Fruit fly (Drosophila melanogaster) whole organism, wandering third instar larva: ENCODE data around the gene sunz.

Experiments
- Abd-B ChIP-seq: fragments of >200 bp; optimal IDR thresholded peaks from 2 replicates; lab custom pipeline; 2017; ENCODE audit warnings: missing biosample characterization, missing genetic modification characterization
- CG32264 ChIP-seq: fragments of 200-800 bp; sonication (Bioruptor generic); optimal IDR thresholded peaks from 2 replicates; lab custom pipeline; 2016; ENCODE audit warnings: missing biosample characterization, missing genetic modification characterization
- CG9705 ChIP-seq: fragments of 200-800 bp; sonication (Bioruptor generic); optimal IDR thresholded peaks from 2 replicates; lab custom pipeline; 2018; ENCODE audit warnings: missing biosample characterization, mild to moderate bottlenecking, missing genetic modification characterization
- CrebA ChIP-seq: fragments of 200-800 bp; sonication (Bioruptor generic); optimal IDR thresholded peaks from 2 replicates; lab custom pipeline; 2016; ENCODE audit warnings: missing biosample characterization, mild to moderate bottlenecking, missing genetic modification characterization, borderline replicate concordance
- Dfd ChIP-seq: fragments of >200 bp; optimal IDR thresholded peaks from 2 replicates; lab custom pipeline; 2017; ENCODE audit warnings: missing biosample characterization, missing genetic modification characterization
- Dif ChIP-seq: fragments of 200-275, 200-300 bp; sonication (Bioruptor generic); optimal IDR thresholded peaks from 2 replicates; lab custom pipeline; 2018; ENCODE audit warnings: missing biosample characterization, missing genetic modification characterization; ENCODE audit not compliant: partially characterized antibody
- GATAd ChIP-seq: sonication (Bioruptor generic); optimal IDR thresholded peaks from 2 replicates; lab custom pipeline; 2016; ENCODE audit warnings: missing biosample characterization, missing genetic modification characterization
- HLH106 ChIP-seq: fragments of 200-800 bp; optimal IDR thresholded peaks from 3 replicates; lab custom pipeline; 2019; ENCODE audit warnings: missing biosample characterization, mild to moderate bottlenecking, missing genetic modification characterization, moderate library complexity
- Hnf4 ChIP-seq: fragments of 200-800 bp; sonication (Bioruptor generic); optimal IDR thresholded peaks from 2 replicates; lab custom pipeline; 2016; ENCODE audit warnings: missing biosample characterization, mild to moderate bottlenecking, missing genetic modification characterization
- Hr78 ChIP-seq: fragments of >200 bp; optimal IDR thresholded peaks from 2 replicates; lab custom pipeline; 2017; ENCODE audit warnings: missing biosample characterization, missing genetic modification characterization
- Hr83 ChIP-seq: fragments of 200-300 bp; sonication (Bioruptor generic); optimal IDR thresholded peaks from 2 replicates; lab custom pipeline; 2016; ENCODE audit warnings: missing biosample characterization, mild to moderate bottlenecking, missing genetic modification characterization, moderate library complexity; ENCODE audit not compliant: poor library complexity, severe bottlenecking
- Jra ChIP-seq: sonication (Bioruptor generic); optimal IDR thresholded peaks from 2 replicates; lab custom pipeline; 2016; ENCODE audit warnings: missing biosample characterization, missing genetic modification characterization
- Mio ChIP-seq: sonication (Bioruptor generic); optimal IDR thresholded peaks from 2 replicates; lab custom pipeline; 2016; ENCODE audit warnings: missing biosample characterization, missing genetic modification characterization
- Myc ChIP-seq: fragments of >200 bp; optimal IDR thresholded peaks from 2 replicates; lab custom pipeline; 2017
- OdsH ChIP-seq: fragments of 200-800 bp; sonication (Bioruptor generic); optimal IDR thresholded peaks from 2 replicates; lab custom pipeline; 2016; ENCODE audit warnings: missing biosample characterization, mild to moderate bottlenecking, missing genetic modification characterization
- Rel ChIP-seq, 2 experiments: fragments of 200-800 bp; sonication (Bioruptor generic) in 1 of 2; optimal IDR thresholded peaks; 2 replicates in 1 of 2; 3 replicates in 1 of 2; lab custom pipeline; 2016 to 2019; ENCODE audit warnings: mild to moderate bottlenecking in 2 of 2, missing biosample characterization in 2 of 2, missing genetic modification characterization in 2 of 2, moderate library complexity in 1 of 2
- Sp1 ChIP-seq: fragments of 200-800 bp; sonication (Bioruptor generic); optimal IDR thresholded peaks from 3 replicates; lab custom pipeline; 2019; ENCODE audit warnings: missing biosample characterization, mild to moderate bottlenecking, missing genetic modification characterization, moderate library complexity
- Vsx2 ChIP-seq: fragments of 200-300, 225-300 bp; sonication (Bioruptor generic); optimal IDR thresholded peaks from 2 replicates; lab custom pipeline; 2018; ENCODE audit warnings: missing biosample characterization, missing genetic modification characterization; ENCODE audit not compliant: partially characterized antibody
- br ChIP-seq: fragments of 200-800 bp; sonication (Bioruptor generic); optimal IDR thresholded peaks from 2 replicates; lab custom pipeline; 2016; ENCODE audit warnings: missing biosample characterization, missing genetic modification characterization
- dl ChIP-seq, 2 experiments: fragments of 175-275, 200-275 bp in 1 of 2; fragments of 200-275 bp in 1 of 2; sonication (Bioruptor generic); optimal IDR thresholded peaks; lab custom pipeline; 2018; ENCODE audit warnings: mild to moderate bottlenecking in 2 of 2, missing biosample characterization in 2 of 2, missing genetic modification characterization in 2 of 2, moderate library complexity in 2 of 2; ENCODE audit not compliant: partially characterized antibody in 2 of 2, insufficient read depth in 1 of 2
- ey ChIP-seq: fragments of 200-800 bp; sonication (Bioruptor generic); optimal IDR thresholded peaks from 2 replicates; lab custom pipeline; 2016; ENCODE audit warnings: missing biosample characterization, missing genetic modification characterization
- foxo ChIP-seq, 2 experiments: fragments of 200-800 bp; sonication (Bioruptor generic); optimal IDR thresholded peaks; 2 replicates in 1 of 2; 3 replicates in 1 of 2; lab custom pipeline; 2016 to 2017; ENCODE audit warnings: missing biosample characterization in 2 of 2, missing genetic modification characterization in 2 of 2
- fru ChIP-seq: fragments of 200-800 bp; sonication (Bioruptor generic); optimal IDR thresholded peaks from 3 replicates; lab custom pipeline; 2016; ENCODE audit warnings: missing biosample characterization, mild to moderate bottlenecking, missing genetic modification characterization
- h ChIP-seq: fragments of 200-800 bp; sonication (Bioruptor generic); optimal IDR thresholded peaks from 3 replicates; lab custom pipeline; 2016; ENCODE audit warnings: missing biosample characterization, mild to moderate bottlenecking, missing genetic modification characterization
- jim ChIP-seq: fragments of 175-275, 200-325 bp; sonication (Bioruptor generic); optimal IDR thresholded peaks from 2 replicates; lab custom pipeline; 2016; ENCODE audit warnings: missing biosample characterization, mild to moderate bottlenecking, missing genetic modification characterization
- pan ChIP-seq: fragments of >200 bp; optimal IDR thresholded peaks from 2 replicates; lab custom pipeline; 2017
- psq ChIP-seq: fragments of 200-800 bp; sonication (Bioruptor generic); optimal IDR thresholded peaks from 3 replicates; lab custom pipeline; 2017; ENCODE audit warnings: missing biosample characterization, mild to moderate bottlenecking, missing genetic modification characterization, moderate library complexity
- rgr ChIP-seq: fragments of 200-800 bp; sonication (Bioruptor generic); optimal IDR thresholded peaks from 3 replicates; lab custom pipeline; 2016; ENCODE audit warnings: missing biosample characterization, mild to moderate bottlenecking, missing genetic modification characterization
- sage ChIP-seq: fragments of 200-800 bp; sonication (Bioruptor generic); optimal IDR thresholded peaks from 2 replicates; lab custom pipeline; 2016; ENCODE audit warnings: missing biosample characterization, mild to moderate bottlenecking, missing genetic modification characterization
- tai ChIP-seq: sonication (Bioruptor generic); optimal IDR thresholded peaks from 2 replicates; lab custom pipeline; 2016; ENCODE audit warnings: missing biosample characterization, missing genetic modification characterization
- woc ChIP-seq: sonication (Bioruptor generic); optimal IDR thresholded peaks from 2 replicates; lab custom pipeline; 2016; ENCODE audit warnings: missing biosample characterization, mild to moderate bottlenecking, missing genetic modification characterization

The sunz gene

DNA sequence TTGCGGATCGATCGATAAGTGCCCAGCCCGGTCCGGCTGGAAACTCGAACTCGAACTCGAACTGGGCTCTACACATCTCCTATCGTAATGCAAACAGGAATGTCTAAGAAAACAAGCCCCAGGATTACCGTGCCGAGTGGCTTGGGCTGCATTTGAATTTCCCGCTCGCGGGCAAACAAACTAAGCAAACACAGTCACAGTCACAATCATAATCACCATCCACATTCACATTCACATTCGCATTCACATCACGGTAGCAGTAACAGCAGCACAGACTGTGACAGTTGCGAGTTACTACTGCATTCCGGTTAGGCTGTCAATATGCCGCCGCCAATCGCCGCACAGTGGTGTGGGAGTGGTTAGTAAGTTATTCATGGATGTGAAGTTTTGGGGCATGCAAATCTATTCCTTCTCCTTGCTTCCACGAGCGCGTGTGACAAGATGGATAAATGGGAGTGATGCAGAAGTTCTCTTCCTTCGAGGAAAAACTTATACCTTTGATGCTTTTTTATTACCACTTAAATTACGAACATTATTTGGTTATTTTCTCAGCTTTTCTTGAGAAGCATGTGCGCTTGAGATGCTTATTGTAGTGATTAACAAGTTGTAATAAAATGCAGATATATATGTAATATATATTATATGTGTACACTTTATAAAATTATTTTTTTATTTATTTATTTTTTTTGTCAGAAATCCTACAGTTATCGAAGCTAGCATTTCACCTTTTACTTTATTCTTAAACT, 34.6 kb downstream of the sunz start:
- TF ChIP-seq Mio (GFP tag; lab: Kevin White, UChicago) (no peak), CG9705 (GFP tag; lab: Kevin White, UChicago) (no peak), Hr83 (GFP tag; lab: Kevin White, UChicago) (no peak)

DNA sequence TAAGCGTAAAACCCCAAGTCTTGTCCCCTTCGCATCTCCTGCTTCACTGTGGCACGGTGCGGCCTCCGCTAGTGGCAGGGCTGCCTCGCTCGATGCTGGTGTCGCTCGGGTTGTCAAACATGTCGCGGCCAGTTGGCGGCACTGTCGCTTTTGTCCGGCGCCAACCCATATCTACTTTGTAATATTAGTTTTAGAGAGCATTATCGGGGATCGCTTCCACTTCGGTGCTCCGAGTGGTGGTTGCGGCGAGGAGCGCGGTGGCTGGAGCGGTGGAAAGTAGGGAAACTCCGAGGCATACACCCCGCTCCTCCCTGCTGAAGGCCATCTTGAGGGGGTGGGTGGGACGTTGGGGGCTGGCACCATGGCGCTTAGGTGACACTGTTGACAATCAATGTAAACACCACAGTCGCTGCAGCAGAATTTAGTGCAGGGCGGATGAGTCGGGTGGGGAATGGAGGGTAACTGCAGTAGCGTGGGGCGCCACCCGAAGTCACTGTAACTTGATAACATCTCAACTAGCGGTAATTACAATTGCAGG, 35.2 kb downstream of the sunz start:
- TF ChIP-seq Jra: no peak
- TF ChIP-seq GATAd (GFP tag; lab: Kevin White, UChicago): no peak
- TF ChIP-seq jim (GFP tag; lab: Kevin White, UChicago): no peak
- no peak for TF ChIP-seq pan (lab: Kevin White, UChicago)
- no peak for TF ChIP-seq rgr (GFP tag; lab: Kevin White, UChicago)
- no peak for TF ChIP-seq Vsx2
- TF ChIP-seq HLH106 (tag; lab: Kevin White, UChicago): no peak
- no peak for TF ChIP-seq foxo (GFP tag; optimal IDR thresholded peaks at IDR 0.05; lab: Kevin White, UChicago)
- no peak for TF ChIP-seq Hr83 (GFP tag; lab: Kevin White, UChicago)
- TF ChIP-seq tai (GFP tag; lab: Kevin White, UChicago): no peak

DNA sequence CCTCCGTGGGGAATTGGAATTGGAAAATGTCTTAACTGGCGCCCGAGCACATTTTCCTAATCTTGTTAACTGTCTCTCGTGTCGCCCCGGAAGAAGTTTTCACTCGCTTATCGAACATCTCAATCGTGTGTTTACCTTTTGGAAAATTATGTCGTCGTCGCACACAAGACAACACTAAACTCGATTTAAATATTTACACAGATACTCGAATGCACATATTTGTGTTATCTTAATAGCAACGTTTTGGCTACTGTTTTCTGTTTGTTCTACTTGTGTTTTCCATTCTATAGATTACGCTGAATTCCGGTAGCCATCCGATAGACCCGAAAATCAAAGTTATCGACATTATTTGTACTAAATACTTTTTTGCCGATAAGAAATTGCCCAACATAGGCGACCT, 37.3 kb downstream of the sunz start:
- TF ChIP-seq pan (lab: Kevin White, UChicago) (no peak), Dfd (GFP tag; lab: Kevin White, UChicago) (no peak), CrebA (GFP tag; lab: Kevin White, UChicago) (no peak), jim (GFP tag; lab: Kevin White, UChicago) (no peak), h (no peak), Jra (no peak), OdsH (GFP tag; lab: Kevin White, UChicago) (no peak)

- TF ChIP-seq ey (GFP tag; lab: Kevin White, UChicago): no peak
- no peak for TF ChIP-seq CrebA (GFP tag; lab: Kevin White, UChicago)
- no peak for TF ChIP-seq GATAd (GFP tag; lab: Kevin White, UChicago)
- no peak for TF ChIP-seq sage (GFP tag; lab: Kevin White, UChicago)
- TF ChIP-seq woc: no peak
- no peak for TF ChIP-seq br
Measured at dm6 chr3R:6668234-6668633, 38.3 kb downstream of the sunz start.

- TF ChIP-seq Dfd (GFP tag; lab: Kevin White, UChicago) (no peak), foxo (GFP tag; optimal IDR thresholded peaks at IDR 0.05; lab: Kevin White, UChicago) (no peak), Hr78 (no peak)
Measured at dm6 chr3R:6672303-6673007, 42.5 kb downstream of the sunz start.

DNA sequence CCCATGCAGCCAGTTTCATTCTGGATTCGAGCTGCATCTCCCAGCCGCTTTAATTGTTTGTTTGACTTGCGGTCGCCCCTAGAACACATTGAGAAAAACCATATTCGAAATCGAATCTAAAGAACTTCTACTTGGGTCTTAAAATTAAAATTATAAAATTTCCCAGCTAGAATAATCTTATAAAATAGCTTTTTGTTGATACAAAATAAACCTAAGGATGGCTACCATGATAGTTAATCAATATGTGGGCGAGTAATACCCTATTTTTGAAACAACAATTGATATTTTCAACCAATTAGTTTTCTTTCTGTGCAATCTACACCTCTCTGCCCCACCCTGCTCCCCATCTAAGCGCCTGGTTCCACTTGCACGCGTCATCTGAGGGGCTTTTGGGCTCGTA, 44.6 kb downstream of the sunz start:
- TF ChIP-seq h: peak; percentile 48
- peak; percentile 32 for TF ChIP-seq fru (GFP tag; lab: Kevin White, UChicago)
- TF ChIP-seq CG32264 (GFP tag; lab: Kevin White, UChicago): no peak
- peak; percentile 29 for TF ChIP-seq ey (GFP tag; lab: Kevin White, UChicago)
- peak; percentile 42 for TF ChIP-seq HLH106 (tag; lab: Kevin White, UChicago)

DNA sequence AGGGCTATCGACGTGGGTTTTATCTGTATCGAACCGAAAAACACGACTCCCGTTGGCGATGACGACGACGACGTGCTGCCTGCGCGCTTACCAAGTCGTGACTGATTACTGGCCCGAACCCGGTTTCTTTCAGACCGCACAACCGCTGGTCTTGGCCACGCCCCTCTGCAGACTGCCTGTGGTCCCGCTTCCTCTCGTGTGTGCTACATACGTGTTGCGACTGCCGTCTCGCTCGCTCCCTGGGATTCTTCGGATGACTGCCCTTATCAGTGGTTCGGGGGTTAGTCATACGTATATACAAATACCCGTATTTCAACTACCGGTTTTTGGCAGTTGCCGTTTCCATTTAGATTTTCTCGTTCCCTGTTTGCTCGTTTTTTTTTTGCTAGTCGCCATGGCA, 48.5 kb downstream of the sunz start, which contains the start of gene lab:
TSS of gene lab (minus strand) at position 111 of the 400 bp plus-strand sequence.
- TF ChIP-seq Jra (peak; percentile 61), Abd-B (GFP tag; lab: Kevin White, UChicago) (no peak), Dfd (GFP tag; lab: Kevin White, UChicago) (no peak), Sp1 (GFP tag; lab: Kevin White, UChicago) (no peak), ey (GFP tag; lab: Kevin White, UChicago) (no peak), sage (GFP tag; lab: Kevin White, UChicago) (no peak), foxo (GFP tag; optimal IDR thresholded peaks at IDR 0.05; lab: Kevin White, UChicago) (no peak), Dif (GFP tag; lab: Kevin White, UChicago) (peak; percentile 84), Myc (lab: Kevin White, UChicago) (no peak), Rel (GFP tag; optimal IDR thresholded peaks at IDR 0.05; lab: Kevin White, UChicago) (no peak), Rel (tag; optimal IDR thresholded peaks at IDR 0.05; lab: Kevin White, UChicago) (no peak), HLH106 (tag; lab: Kevin White, UChicago) (no peak), br (no peak), psq (GFP tag; lab: Kevin White, UChicago) (no peak), fru (GFP tag; lab: Kevin White, UChicago) (no peak), jim (GFP tag; lab: Kevin White, UChicago) (no peak), CG32264 (GFP tag; lab: Kevin White, UChicago) (no peak), rgr (GFP tag; lab: Kevin White, UChicago) (no peak), GATAd (GFP tag; lab: Kevin White, UChicago) (peak; percentile 73), dl (GFP tag; optimal IDR thresholded peaks at IDR 0.05; lab: Kevin White, UChicago; ENCODE audit: insufficient read depth in 1 of 2, partially characterized antibody in 2 of 2) (peak; percentile 44 to 52), Hr78 (no peak), Hnf4 (GFP tag; lab: Kevin White, UChicago) (no peak), CG9705 (GFP tag; lab: Kevin White, UChicago) (no peak), tai (GFP tag; lab: Kevin White, UChicago) (no peak), Mio (GFP tag; lab: Kevin White, UChicago) (no peak)
